Fruit fly (Drosophila melanogaster) Kc167 (cell line): ENCODE data around the gene Sirt2.

ENCODE experiments used
- Myc ChIP-seq: fragments of >200 bp; optimal IDR thresholded peaks from 2 replicates; lab custom pipeline; 2017; ENCODE audit warnings: missing external identifiers
- Sin3A ChIP-seq: fragments of >200 bp; optimal IDR thresholded peaks from 2 replicates; lab custom pipeline; 2018; ENCODE audit warnings: missing external identifiers
- insv ChIP-seq: fragments of >200 bp; optimal IDR thresholded peaks from 3 replicates; lab custom pipeline; 2018; ENCODE audit warnings: missing external identifiers
- psq ChIP-seq: fragments of >200 bp; optimal IDR thresholded peaks from 2 replicates; lab custom pipeline; 2017; ENCODE audit warnings: missing external identifiers

- TF ChIP-seq Sin3A (lab: Kevin White, UChicago) = no peak
- no peak for TF ChIP-seq psq (lab: Kevin White, UChicago)
- TF ChIP-seq Myc (lab: Kevin White, UChicago) = no peak
- TF ChIP-seq insv (lab: Kevin White, UChicago) = no peak
Measured at dm6 chr3R:20360008-20360407, 31.7 kb downstream of the Sirt2 start, which contains the start of gene MtnC.
